Fruit fly (Drosophila melanogaster): ENCODE measurements around the gene Pdss2.
A peak's percentile ranks its signal among the peaks of the same experiment; 100 is the strongest.

Gene Pdss2

DNA sequence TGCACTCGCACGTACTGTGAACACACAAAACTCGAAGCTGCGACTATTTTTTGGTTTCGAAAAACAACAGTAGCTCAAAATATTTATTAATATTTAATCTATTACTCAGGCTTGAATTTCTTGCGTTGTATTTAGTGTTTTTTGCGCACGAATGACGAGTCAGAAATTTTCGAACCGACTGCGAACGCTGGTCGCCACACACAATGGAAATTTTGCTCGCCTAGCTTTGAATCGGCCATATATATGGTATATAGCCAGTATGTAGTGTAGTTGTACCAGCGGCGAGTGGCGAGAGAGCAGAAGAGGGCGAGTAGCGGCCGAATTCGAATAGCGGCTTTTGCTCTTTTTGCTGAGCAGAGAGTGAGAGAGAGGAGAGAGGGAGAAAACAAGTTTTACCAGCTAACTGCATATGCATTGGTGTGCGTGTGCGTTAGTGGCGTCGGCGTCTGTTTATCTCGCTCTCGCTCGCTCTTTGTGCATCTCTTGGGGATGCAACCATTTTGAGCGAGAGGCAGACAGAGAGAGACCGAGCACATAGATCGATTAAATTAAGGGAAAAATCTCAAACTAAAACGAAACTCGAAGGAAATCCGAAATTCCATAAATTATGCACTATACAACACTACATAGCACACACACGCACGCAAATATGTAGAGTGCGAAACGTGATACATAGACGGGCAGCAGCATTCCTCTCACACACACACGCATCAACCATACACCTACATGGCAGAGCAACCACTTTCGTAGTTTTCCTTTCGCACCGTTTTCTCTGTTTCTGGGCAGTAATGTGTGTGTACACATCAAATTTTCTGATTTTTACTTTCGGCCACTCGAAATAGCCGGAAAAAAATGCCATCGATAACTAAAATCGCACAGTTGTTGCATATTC, 1.4 kb upstream of the Pdss2 start (continued):
- TF ChIP-seq da (GFP tag; optimal IDR thresholded peaks at IDR 0.05) (no peak), CG2120 (GFP tag; optimal IDR thresholded peaks at IDR 0.05) (peak; percentile 17), CG17186 (GFP tag; optimal IDR thresholded peaks at IDR 0.05) (no peak), CG13296 (GFP tag; optimal IDR thresholded peaks at IDR 0.05) (no peak), Fer1 (GFP tag; optimal IDR thresholded peaks at IDR 0.05) (no peak), HHEX (GFP tag; optimal IDR thresholded peaks at IDR 0.05) (peak; percentile 11), salm (tag; optimal IDR thresholded peaks at IDR 0.05) (no peak), Deaf1 (tag; optimal IDR thresholded peaks at IDR 0.05) (peak; percentile 20), Hmr (GFP tag; optimal IDR thresholded peaks at IDR 0.05) (no peak), CG11247 (GFP tag; IDR thresholded peaks at IDR 0.05) (no peak), E2f1 (GFP tag; IDR thresholded peaks at IDR 0.05) (no peak), Myb (GFP tag; optimal IDR thresholded peaks at IDR 0.05) (no peak), zen2 (GFP tag; IDR thresholded peaks at IDR 0.05; ENCODE audit: partially characterized antibody) (peak; percentile 60; the same call in 2 of the 3 replicates), CG18476 (GFP tag; optimal IDR thresholded peaks at IDR 0.05) (peak; percentile 1), CG9727 (GFP tag; optimal IDR thresholded peaks at IDR 0.05) (no peak), CG6791 (GFP tag; IDR thresholded peaks at IDR 0.05; ENCODE audit: partially characterized antibody) (peak; percentile 63; the same call in 1 of the 3 replicates), kah (GFP tag; optimal IDR thresholded peaks at IDR 0.05) (peak; percentile 65), CG30403 (GFP tag; optimal IDR thresholded peaks at IDR 0.05) (peak; percentile 5), Rfx (GFP tag; IDR thresholded peaks at IDR 0.05) (peak; percentile 62), seq (GFP tag; IDR thresholded peaks at IDR 0.05) (peak; percentile 64; the same call in 1 of the 2 replicates), CG10431 (GFP tag; optimal IDR thresholded peaks at IDR 0.05) (peak; percentile 99), Sox102F (GFP tag; optimal IDR thresholded peaks at IDR 0.05) (peak; percentile 6), Atf6 (GFP tag; IDR thresholded peaks at IDR 0.05) (peak; percentile 36; the same call in 1 of the 2 replicates), ato (GFP tag; IDR thresholded peaks at IDR 0.05; ENCODE audit: partially characterized antibody) (no peak), bowl (GFP tag; IDR thresholded peaks at IDR 0.05) (no peak), CG7556 (GFP tag; optimal IDR thresholded peaks at IDR 0.05) (no peak), z (GFP tag; IDR thresholded peaks at IDR 0.05) (peak; percentile 88), fd102C (GFP tag; optimal IDR thresholded peaks at IDR 0.05) (no peak), CG8924 (tag; optimal IDR thresholded peaks at IDR 0.05) (no peak), eyg (GFP tag; optimal IDR thresholded peaks at IDR 0.05) (no peak), Jarid2 (GFP tag; optimal IDR thresholded peaks at IDR 0.05) (peak; percentile 14), sim (GFP tag; IDR thresholded peaks at IDR 0.05) (no peak), schlank (tag; optimal IDR thresholded peaks at IDR 0.05) (no peak), YL-1 (GFP tag; optimal IDR thresholded peaks at IDR 0.05) (no peak), Doc3 (GFP tag; IDR thresholded peaks at IDR 0.05; ENCODE audit: partially characterized antibody) (peak; percentile 30; the same call in 1 of the 3 replicates), usp (GFP tag; optimal IDR thresholded peaks at IDR 0.05) (no peak), Opbp (GFP tag; IDR thresholded peaks at IDR 0.05; ENCODE audit: partially characterized antibody) (peak; percentile 9; the same call in 1 of the 3 replicates), tin (GFP tag; optimal IDR thresholded peaks at IDR 0.05) (no peak), CG34376 (GFP tag; optimal IDR thresholded peaks at IDR 0.05) (no peak), Camta (GFP tag; optimal IDR thresholded peaks at IDR 0.05) (no peak), CG8478 (optimal IDR thresholded peaks at IDR 0.05) (peak; percentile 48), Sry-δ (GFP tag; optimal IDR thresholded peaks at IDR 0.05) (peak; percentile 2), CG9876 (GFP tag; optimal IDR thresholded peaks at IDR 0.05) (peak; percentile 17), dmrt99B (tag; optimal IDR thresholded peaks at IDR 0.05) (peak; percentile 26), otp (GFP tag; IDR thresholded peaks at IDR 0.05) (peak; percentile 35; the same call in 1 of the 3 replicates), CG14860 (GFP tag; IDR thresholded peaks at IDR 0.05; ENCODE audit: partially characterized antibody) (no peak), stwl (tag; optimal IDR thresholded peaks at IDR 0.05) (peak; percentile 92), abd-A (tag; optimal IDR thresholded peaks at IDR 0.05) (no peak)
